Worm (Caenorhabditis elegans) whole organism, late embryonic: ENCODE data around the gene srx-58.

ENCODE experiments used
- F13H6.1 ChIP-seq: sonication (generic microtip); optimal IDR thresholded peaks from 2 replicates; lab custom pipeline; 2016; ENCODE audit warnings: missing genetic modification characterization, missing compliant biosample characterization
- K02D7.2 ChIP-seq: sonication (generic microtip); optimal IDR thresholded peaks from 2 replicates; lab custom pipeline; 2017; ENCODE audit warnings: mild to moderate bottlenecking, missing genetic modification characterization, missing compliant biosample characterization
- ahr-1 ChIP-seq: sonication (generic microtip); optimal IDR thresholded peaks from 2 replicates; lab custom pipeline; 2016; ENCODE audit warnings: missing genetic modification characterization, missing compliant biosample characterization
- ama-1 ChIP-seq: fragments of 150-350 bp; optimal IDR thresholded peaks from 2 replicates; lab custom pipeline; 2014
- ceh-18 ChIP-seq: sonication (generic microtip); optimal IDR thresholded peaks from 2 replicates; lab custom pipeline; 2016; ENCODE audit warnings: missing genetic modification characterization, missing compliant biosample characterization
- ceh-19 ChIP-seq: fragments of 200-800 bp; sonication (Bioruptor generic); optimal IDR thresholded peaks from 2 replicates; lab custom pipeline; 2018; ENCODE audit warnings: mild to moderate bottlenecking, missing genetic modification characterization, missing compliant biosample characterization
- ceh-2 ChIP-seq: sonication (generic microtip); optimal IDR thresholded peaks from 2 replicates; lab custom pipeline; 2016; ENCODE audit warnings: missing genotype, missing genetic modification characterization, missing compliant biosample characterization
- ceh-31 ChIP-seq: sonication (generic microtip); optimal IDR thresholded peaks from 2 replicates; lab custom pipeline; 2016; ENCODE audit warnings: missing genetic modification characterization, missing compliant biosample characterization
- ceh-34 ChIP-seq: sonication (generic microtip); optimal IDR thresholded peaks from 2 replicates; lab custom pipeline; 2016; ENCODE audit warnings: mild to moderate bottlenecking, missing genetic modification characterization, missing compliant biosample characterization
- che-1 ChIP-seq: sonication (generic microtip); optimal IDR thresholded peaks from 2 replicates; lab custom pipeline; 2016; ENCODE audit warnings: mild to moderate bottlenecking, missing genetic modification characterization, missing compliant biosample characterization
- dve-1 ChIP-seq: sonication (generic microtip); optimal IDR thresholded peaks from 2 replicates; lab custom pipeline; 2017; ENCODE audit warnings: antibody characterized with exemption, mild to moderate bottlenecking, missing genetic modification characterization, missing compliant biosample characterization
- elt-2 ChIP-seq: sonication (generic microtip); optimal IDR thresholded peaks from 2 replicates; lab custom pipeline; 2016; ENCODE audit warnings: missing genetic modification reagents, missing genetic modification characterization, missing compliant biosample characterization
- elt-4 ChIP-seq: sonication (generic microtip); optimal IDR thresholded peaks from 2 replicates; lab custom pipeline; 2016; ENCODE audit warnings: missing genetic modification characterization, missing compliant biosample characterization
- ets-4 ChIP-seq: sonication (generic microtip); optimal IDR thresholded peaks from 2 replicates; lab custom pipeline; 2016; ENCODE audit warnings: missing genetic modification characterization, missing compliant biosample characterization
- fkh-10 ChIP-seq: fragments of 150-350 bp; optimal IDR thresholded peaks from 2 replicates; lab custom pipeline; 2014; ENCODE audit warnings: missing biosample characterization, missing genetic modification reagents, missing genetic modification characterization
- hlh-13 ChIP-seq: fragments of 200-800 bp; sonication (Bioruptor generic); optimal IDR thresholded peaks from 2 replicates; lab custom pipeline; 2018; ENCODE audit warnings: mild to moderate bottlenecking, missing genetic modification characterization, missing compliant biosample characterization
- lin-11 ChIP-seq: fragments of 200-800 bp; sonication (Bioruptor generic); optimal IDR thresholded peaks from 2 replicates; lab custom pipeline; 2018; ENCODE audit warnings: mild to moderate bottlenecking, missing genetic modification characterization, missing compliant biosample characterization
- madf-2 ChIP-seq: sonication (generic microtip); optimal IDR thresholded peaks from 2 replicates; lab custom pipeline; 2017; ENCODE audit warnings: missing genetic modification characterization, missing compliant biosample characterization
- mec-3 ChIP-seq: sonication (generic microtip); optimal IDR thresholded peaks from 2 replicates; lab custom pipeline; 2016; ENCODE audit warnings: borderline replicate concordance, missing genetic modification characterization, missing compliant biosample characterization
- npax-4 ChIP-seq: sonication (generic microtip); optimal IDR thresholded peaks from 2 replicates; lab custom pipeline; 2016; ENCODE audit warnings: missing genetic modification characterization, missing compliant biosample characterization
- pag-3 ChIP-seq: sonication (generic microtip); optimal IDR thresholded peaks from 2 replicates; lab custom pipeline; 2016; ENCODE audit warnings: missing compliant biosample characterization, missing genetic modification characterization, borderline replicate concordance
- pax-1 ChIP-seq: fragments of 150-350 bp; optimal IDR thresholded peaks from 2 replicates; lab custom pipeline; 2014; ENCODE audit warnings: missing biosample characterization, missing genetic modification characterization
- pha-2 ChIP-seq: sonication (generic microtip); optimal IDR thresholded peaks from 2 replicates; lab custom pipeline; 2017; ENCODE audit warnings: mild to moderate bottlenecking, missing genetic modification characterization, missing compliant biosample characterization
- rnt-1 ChIP-seq: sonication (generic microtip); optimal IDR thresholded peaks from 2 replicates; lab custom pipeline; 2016; ENCODE audit warnings: missing genetic modification characterization, missing compliant biosample characterization
- sdc-2 ChIP-seq: sonication (generic microtip); optimal IDR thresholded peaks from 2 replicates; lab custom pipeline; 2016; ENCODE audit warnings: missing genotype, missing genetic modification characterization, missing compliant biosample characterization
- tbx-7 ChIP-seq: sonication (generic microtip); optimal IDR thresholded peaks from 2 replicates; lab custom pipeline; 2016; ENCODE audit warnings: missing genotype, missing genetic modification characterization, missing compliant biosample characterization
- ttx-3 ChIP-seq: sonication (generic microtip); optimal IDR thresholded peaks from 2 replicates; lab custom pipeline; 2016; ENCODE audit warnings: missing genetic modification reagents, missing genetic modification characterization, missing compliant biosample characterization
- unc-3 ChIP-seq, 2 experiments: fragments of 200-800 bp in 1 of 2; sonication (Bioruptor generic) in 1 of 2; sonication (generic microtip) in 1 of 2; conservative IDR thresholded peaks in 1 of 2; optimal IDR thresholded peaks in 1 of 2; 2 replicates each; pipeline versions ENCODE4 v1.3.6 to Lab custom; 2016 to 2022; ENCODE audit warnings: missing compliant biosample characterization in 2 of 2, missing genetic modification characterization in 2 of 2, missing genetic modification reagents in 1 of 2
- unc-42 ChIP-seq: sonication (generic microtip); optimal IDR thresholded peaks from 2 replicates; lab custom pipeline; 2016; ENCODE audit warnings: missing genotype, missing genetic modification characterization, missing compliant biosample characterization

srx-58 gene

DNA sequence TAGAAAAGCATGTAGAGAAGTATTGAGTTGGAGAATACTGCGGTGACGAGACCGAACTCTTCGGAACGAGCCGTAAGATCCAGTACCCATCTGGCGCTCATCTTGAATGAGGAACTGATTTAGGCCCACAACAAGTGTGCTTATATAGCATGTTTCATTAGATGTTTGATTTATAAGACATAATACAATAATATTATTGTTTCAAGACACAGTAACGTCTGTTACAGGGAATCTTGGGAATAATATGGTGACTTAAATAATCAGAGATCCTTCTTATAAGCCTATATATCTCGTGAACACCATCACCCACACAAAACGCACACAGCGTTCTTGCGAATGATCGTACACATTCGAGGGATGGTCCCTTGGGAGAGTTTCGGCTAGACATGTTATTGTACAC is 31.3 kb downstream of the srx-58 start, which contains the start of gene str-88:
Gene str-88 (minus strand): TSS at position 101 of the 400 bp plus-strand sequence.
- TF ChIP-seq dve-1 (no peak), pag-3 (no peak), ceh-19 (GFP tag; lab: Kevin White, UChicago) (no peak), pha-2 (tag; lab: Kevin White, UChicago) (no peak), ttx-3 (tag; lab: Kevin White, UChicago) (no peak), ceh-31 (tag; lab: Kevin White, UChicago) (no peak)

DNA sequence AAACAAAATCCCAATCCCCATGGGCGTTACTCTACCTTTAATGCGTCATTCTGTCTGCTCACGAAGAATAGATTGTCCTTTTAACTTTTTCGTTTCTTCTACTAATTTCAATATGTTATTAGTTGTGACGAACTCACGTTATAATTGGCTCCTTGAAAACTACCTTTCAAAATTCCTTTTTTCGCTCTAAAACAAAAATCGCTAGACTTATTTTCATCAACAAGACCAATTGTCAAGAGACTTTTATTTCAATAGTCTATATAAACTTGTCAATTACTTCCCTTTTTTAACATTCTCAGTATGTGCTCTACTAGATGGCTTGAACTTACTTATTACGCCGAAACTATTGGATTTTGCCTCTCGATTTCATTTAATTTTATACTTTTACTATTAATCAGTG is 32.3 kb downstream of the srx-58 start, which contains the start of gene str-102:
Gene str-102 (plus strand): TSS at position 301 of the 400 bp plus-strand sequence.
- no peak for TF ChIP-seq elt-4 (tag; lab: Kevin White, UChicago)
- TF ChIP-seq ama-1, result no peak
- no peak for TF ChIP-seq ttx-3 (tag; lab: Kevin White, UChicago)
- no peak for TF ChIP-seq fkh-10 (GFP tag; lab: Kevin White, UChicago)
- no peak for TF ChIP-seq hlh-13 (GFP tag; lab: Kevin White, UChicago)
- no peak for TF ChIP-seq ahr-1 (tag; lab: Kevin White, UChicago)
- no peak for TF ChIP-seq pha-2 (tag; lab: Kevin White, UChicago)
- TF ChIP-seq ceh-2 (tag; lab: Kevin White, UChicago), result no peak

ce11 chrV:15388820-15389384 is 36.4 kb downstream of the srx-58 start, which contains the start of gene srh-170:
TSS of gene srh-170 (minus strand) at chrV:15388870.
- TF ChIP-seq K02D7.2 (tag; lab: Kevin White, UChicago) (no peak), elt-2 (tag; lab: Kevin White, UChicago) (peak; percentile 7)

- TF ChIP-seq tbx-7 (tag; lab: Kevin White, UChicago) (no peak), unc-42 (tag; lab: Kevin White, UChicago) (peak; percentile 17)
Observed at ce11 chrV:15392064-15392463, 39.6 kb downstream of the srx-58 start.

DNA sequence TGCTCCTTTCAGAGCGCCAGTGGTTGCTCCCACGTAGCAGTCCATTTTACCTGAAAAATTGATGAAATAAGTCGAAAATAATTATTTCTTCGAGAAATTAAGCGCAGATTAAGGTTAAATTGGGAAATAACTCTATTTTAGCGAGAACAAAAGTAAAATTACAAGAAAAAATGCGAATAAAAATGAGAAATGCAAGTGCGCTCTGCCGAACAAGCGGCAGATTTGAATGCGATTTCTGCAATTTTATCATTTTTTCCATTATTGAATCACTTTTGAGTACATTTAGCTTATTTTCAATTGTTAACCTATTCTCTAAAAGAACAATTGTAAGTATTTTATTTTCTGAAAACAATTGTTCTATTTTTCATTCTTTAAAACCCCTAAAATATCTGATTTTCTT is 42.4 kb downstream of the srx-58 start, which contains the start of gene T06E6.1:
Gene T06E6.1 (minus strand): TSS at position 56 of the 400 bp plus-strand sequence.
- TF ChIP-seq ceh-34 (tag; lab: Kevin White, UChicago) (no peak), che-1 (no peak), mec-3 (tag; lab: Kevin White, UChicago) (no peak), F13H6.1 (tag; lab: Kevin White, UChicago) (no peak), rnt-1 (no peak), pha-2 (tag; lab: Kevin White, UChicago) (no peak), fkh-10 (GFP tag; lab: Kevin White, UChicago) (no peak), ceh-19 (GFP tag; lab: Kevin White, UChicago) (no peak), pag-3 (no peak), ets-4 (tag; lab: Kevin White, UChicago) (no peak), madf-2 (tag; lab: Kevin White, UChicago) (no peak), sdc-2 (no peak), ceh-18 (tag; lab: Kevin White, UChicago) (no peak), pax-1 (tag; lab: Kevin White, UChicago) (no peak), lin-11 (tag; lab: Kevin White, UChicago) (no peak), npax-4 (tag; lab: Kevin White, UChicago) (no peak), unc-3 (GFP tag; conservative IDR thresholded peaks at IDR 0.05; lab: Robert Waterston, UW) (no peak), unc-3 (tag; optimal IDR thresholded peaks at IDR 0.05; lab: Kevin White, UChicago) (no peak)

DNA sequence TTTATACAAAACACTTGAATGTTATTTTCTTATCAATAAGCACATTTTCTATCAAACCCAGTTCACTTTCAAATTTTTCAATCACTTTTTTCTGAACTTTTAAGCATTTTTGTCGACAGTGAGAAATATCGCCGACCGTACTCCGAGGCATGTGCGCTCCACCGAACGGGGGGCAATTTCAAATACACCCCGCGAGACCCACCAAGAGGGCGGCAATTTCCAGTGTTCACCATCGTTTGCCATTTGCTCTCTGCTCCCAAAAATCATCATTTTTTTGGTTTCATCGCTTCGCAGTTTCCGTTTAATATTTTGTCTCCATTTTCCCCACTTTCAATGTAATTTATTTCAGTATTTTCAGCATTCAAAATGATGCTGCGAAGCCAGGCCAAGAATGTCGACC is 42.9 kb downstream of the srx-58 start, which contains the start of gene cyb-3:
Gene cyb-3 (plus strand): TSS at position 350 of the 400 bp plus-strand sequence.
- TF ChIP-seq ceh-18 (tag; lab: Kevin White, UChicago) (no peak), K02D7.2 (tag; lab: Kevin White, UChicago) (no peak)
